Fruit fly (Drosophila melanogaster) whole organism, wandering third instar larva: Measurements from ENCODE around the gene cbt.

Experiments
- Abd-B ChIP-seq: fragments of >200 bp; optimal IDR thresholded peaks from 2 replicates; lab custom pipeline; 2017; ENCODE audit warnings: missing biosample characterization, missing genetic modification characterization
- CG32264 ChIP-seq: fragments of 200-800 bp; sonication (Bioruptor generic); optimal IDR thresholded peaks from 2 replicates; lab custom pipeline; 2016; ENCODE audit warnings: missing biosample characterization, missing genetic modification characterization
- CG9705 ChIP-seq: fragments of 200-800 bp; sonication (Bioruptor generic); optimal IDR thresholded peaks from 2 replicates; lab custom pipeline; 2018; ENCODE audit warnings: missing biosample characterization, mild to moderate bottlenecking, missing genetic modification characterization
- CrebA ChIP-seq: fragments of 200-800 bp; sonication (Bioruptor generic); optimal IDR thresholded peaks from 2 replicates; lab custom pipeline; 2016; ENCODE audit warnings: missing biosample characterization, mild to moderate bottlenecking, missing genetic modification characterization, borderline replicate concordance
- Dfd ChIP-seq: fragments of >200 bp; optimal IDR thresholded peaks from 2 replicates; lab custom pipeline; 2017; ENCODE audit warnings: missing biosample characterization, missing genetic modification characterization
- Dif ChIP-seq: fragments of 200-275, 200-300 bp; sonication (Bioruptor generic); optimal IDR thresholded peaks from 2 replicates; lab custom pipeline; 2018; ENCODE audit warnings: missing biosample characterization, missing genetic modification characterization; ENCODE audit not compliant: partially characterized antibody
- GATAd ChIP-seq: sonication (Bioruptor generic); optimal IDR thresholded peaks from 2 replicates; lab custom pipeline; 2016; ENCODE audit warnings: missing biosample characterization, missing genetic modification characterization
- HLH106 ChIP-seq: fragments of 200-800 bp; optimal IDR thresholded peaks from 3 replicates; lab custom pipeline; 2019; ENCODE audit warnings: missing biosample characterization, mild to moderate bottlenecking, missing genetic modification characterization, moderate library complexity
- Hnf4 ChIP-seq: fragments of 200-800 bp; sonication (Bioruptor generic); optimal IDR thresholded peaks from 2 replicates; lab custom pipeline; 2016; ENCODE audit warnings: missing biosample characterization, mild to moderate bottlenecking, missing genetic modification characterization
- Hr78 ChIP-seq: fragments of >200 bp; optimal IDR thresholded peaks from 2 replicates; lab custom pipeline; 2017; ENCODE audit warnings: missing biosample characterization, missing genetic modification characterization
- Hr83 ChIP-seq: fragments of 200-300 bp; sonication (Bioruptor generic); optimal IDR thresholded peaks from 2 replicates; lab custom pipeline; 2016; ENCODE audit warnings: missing biosample characterization, mild to moderate bottlenecking, missing genetic modification characterization, moderate library complexity; ENCODE audit not compliant: poor library complexity, severe bottlenecking
- Jra ChIP-seq: sonication (Bioruptor generic); optimal IDR thresholded peaks from 2 replicates; lab custom pipeline; 2016; ENCODE audit warnings: missing biosample characterization, missing genetic modification characterization
- Mio ChIP-seq: sonication (Bioruptor generic); optimal IDR thresholded peaks from 2 replicates; lab custom pipeline; 2016; ENCODE audit warnings: missing biosample characterization, missing genetic modification characterization
- Myc ChIP-seq: fragments of >200 bp; optimal IDR thresholded peaks from 2 replicates; lab custom pipeline; 2017
- N ChIP-seq: fragments of >200 bp; optimal IDR thresholded peaks from 2 replicates; lab custom pipeline; 2018; ENCODE audit warnings: missing biosample characterization, missing external identifiers, missing genetic modification characterization
- OdsH ChIP-seq: fragments of 200-800 bp; sonication (Bioruptor generic); optimal IDR thresholded peaks from 2 replicates; lab custom pipeline; 2016; ENCODE audit warnings: missing biosample characterization, mild to moderate bottlenecking, missing genetic modification characterization
- Rel ChIP-seq, 2 experiments: fragments of 200-800 bp; sonication (Bioruptor generic) in 1 of 2; optimal IDR thresholded peaks; 2 replicates in 1 of 2; 3 replicates in 1 of 2; lab custom pipeline; 2016 to 2019; ENCODE audit warnings: mild to moderate bottlenecking in 2 of 2, missing biosample characterization in 2 of 2, missing genetic modification characterization in 2 of 2, moderate library complexity in 1 of 2
- Sp1 ChIP-seq: fragments of 200-800 bp; sonication (Bioruptor generic); optimal IDR thresholded peaks from 3 replicates; lab custom pipeline; 2019; ENCODE audit warnings: missing biosample characterization, mild to moderate bottlenecking, missing genetic modification characterization, moderate library complexity
- Vsx2 ChIP-seq: fragments of 200-300, 225-300 bp; sonication (Bioruptor generic); optimal IDR thresholded peaks from 2 replicates; lab custom pipeline; 2018; ENCODE audit warnings: missing biosample characterization, missing genetic modification characterization; ENCODE audit not compliant: partially characterized antibody
- br ChIP-seq: fragments of 200-800 bp; sonication (Bioruptor generic); optimal IDR thresholded peaks from 2 replicates; lab custom pipeline; 2016; ENCODE audit warnings: missing biosample characterization, missing genetic modification characterization
- brk ChIP-seq: fragments of 200-800 bp; sonication (Bioruptor generic); optimal IDR thresholded peaks from 2 replicates; lab custom pipeline; 2016; ENCODE audit warnings: missing biosample characterization, mild to moderate bottlenecking, missing genetic modification characterization
- dl ChIP-seq, 2 experiments: fragments of 175-275, 200-275 bp in 1 of 2; fragments of 200-275 bp in 1 of 2; sonication (Bioruptor generic); optimal IDR thresholded peaks; lab custom pipeline; 2018; ENCODE audit warnings: mild to moderate bottlenecking in 2 of 2, missing biosample characterization in 2 of 2, missing genetic modification characterization in 2 of 2, moderate library complexity in 2 of 2; ENCODE audit not compliant: partially characterized antibody in 2 of 2, insufficient read depth in 1 of 2
- dmrt93B ChIP-seq: fragments of 200-800 bp; sonication (Bioruptor generic); optimal IDR thresholded peaks from 2 replicates; lab custom pipeline; 2018; ENCODE audit warnings: missing biosample characterization, mild to moderate bottlenecking, missing genetic modification characterization
- dsf ChIP-seq: sonication (Bioruptor generic); optimal IDR thresholded peaks from 2 replicates; lab custom pipeline; 2016; ENCODE audit warnings: missing biosample characterization, missing genetic modification characterization, borderline replicate concordance
- ey ChIP-seq: fragments of 200-800 bp; sonication (Bioruptor generic); optimal IDR thresholded peaks from 2 replicates; lab custom pipeline; 2016; ENCODE audit warnings: missing biosample characterization, missing genetic modification characterization
- foxo ChIP-seq, 2 experiments: fragments of 200-800 bp; sonication (Bioruptor generic); optimal IDR thresholded peaks; 2 replicates in 1 of 2; 3 replicates in 1 of 2; lab custom pipeline; 2016 to 2017; ENCODE audit warnings: missing biosample characterization in 2 of 2, missing genetic modification characterization in 2 of 2
- fru ChIP-seq: fragments of 200-800 bp; sonication (Bioruptor generic); optimal IDR thresholded peaks from 3 replicates; lab custom pipeline; 2016; ENCODE audit warnings: missing biosample characterization, mild to moderate bottlenecking, missing genetic modification characterization
- h ChIP-seq: fragments of 200-800 bp; sonication (Bioruptor generic); optimal IDR thresholded peaks from 3 replicates; lab custom pipeline; 2016; ENCODE audit warnings: missing biosample characterization, mild to moderate bottlenecking, missing genetic modification characterization
- jim ChIP-seq: fragments of 175-275, 200-325 bp; sonication (Bioruptor generic); optimal IDR thresholded peaks from 2 replicates; lab custom pipeline; 2016; ENCODE audit warnings: missing biosample characterization, mild to moderate bottlenecking, missing genetic modification characterization
- lola ChIP-seq: fragments of >200 bp; optimal IDR thresholded peaks from 2 replicates; lab custom pipeline; 2017; ENCODE audit warnings: missing biosample characterization, missing genetic modification characterization
- pan ChIP-seq: fragments of >200 bp; optimal IDR thresholded peaks from 2 replicates; lab custom pipeline; 2017
- psq ChIP-seq: fragments of 200-800 bp; sonication (Bioruptor generic); optimal IDR thresholded peaks from 3 replicates; lab custom pipeline; 2017; ENCODE audit warnings: missing biosample characterization, mild to moderate bottlenecking, missing genetic modification characterization, moderate library complexity
- rgr ChIP-seq: fragments of 200-800 bp; sonication (Bioruptor generic); optimal IDR thresholded peaks from 3 replicates; lab custom pipeline; 2016; ENCODE audit warnings: missing biosample characterization, mild to moderate bottlenecking, missing genetic modification characterization
- sage ChIP-seq: fragments of 200-800 bp; sonication (Bioruptor generic); optimal IDR thresholded peaks from 2 replicates; lab custom pipeline; 2016; ENCODE audit warnings: missing biosample characterization, mild to moderate bottlenecking, missing genetic modification characterization
- sv ChIP-seq: fragments of 200-800 bp; sonication (Bioruptor generic); optimal IDR thresholded peaks from 3 replicates; lab custom pipeline; 2016; ENCODE audit warnings: missing biosample characterization, missing genetic modification characterization
- tai ChIP-seq: sonication (Bioruptor generic); optimal IDR thresholded peaks from 2 replicates; lab custom pipeline; 2016; ENCODE audit warnings: missing biosample characterization, missing genetic modification characterization
- usp ChIP-seq: fragments of >200 bp; optimal IDR thresholded peaks from 2 replicates; lab custom pipeline; 2017; ENCODE audit warnings: missing biosample characterization, missing genetic modification characterization
- woc ChIP-seq: sonication (Bioruptor generic); optimal IDR thresholded peaks from 2 replicates; lab custom pipeline; 2016; ENCODE audit warnings: missing biosample characterization, mild to moderate bottlenecking, missing genetic modification characterization

Gene cbt

dm6 chr2L:481757-482450 is 2.4 kb upstream of the cbt start (continued):
- no peak for TF ChIP-seq Jra (GFP tag; lab: Kevin White, UChicago)
- TF ChIP-seq jim (GFP tag; lab: Kevin White, UChicago): no peak
- no peak for TF ChIP-seq lola
- no peak for TF ChIP-seq tai (GFP tag; lab: Kevin White, UChicago)
- no peak for TF ChIP-seq Mio
- TF ChIP-seq h (GFP tag; lab: Kevin White, UChicago): peak; percentile 46
- no peak for TF ChIP-seq br (GFP tag; lab: Kevin White, UChicago)
- peak; percentile 66 for TF ChIP-seq rgr (GFP tag; lab: Kevin White, UChicago)
- no peak for TF ChIP-seq brk (GFP tag; lab: Kevin White, UChicago)
- peak; percentile 45 for TF ChIP-seq sv (GFP tag; lab: Kevin White, UChicago)
- TF ChIP-seq dl (GFP tag; optimal IDR thresholded peaks at IDR 0.05; lab: Kevin White, UChicago; ENCODE audit: insufficient read depth in 1 of 2, partially characterized antibody in 2 of 2): no peak
- TF ChIP-seq Sp1 (GFP tag; lab: Kevin White, UChicago): peak; percentile 4

dm6 chr2L:481400-481756 is 1.9 kb upstream of the cbt start:
- TF ChIP-seq rgr (GFP tag; lab: Kevin White, UChicago): no peak
- peak; percentile 47 for TF ChIP-seq Hr83 (GFP tag; lab: Kevin White, UChicago)
- TF ChIP-seq Rel (GFP tag; optimal IDR thresholded peaks at IDR 0.05; lab: Kevin White, UChicago): no peak
- peak; percentile 52 for TF ChIP-seq Rel (tag; optimal IDR thresholded peaks at IDR 0.05; lab: Kevin White, UChicago)

- TF ChIP-seq jim (GFP tag; lab: Kevin White, UChicago): peak; percentile 89
- peak; percentile 99 for TF ChIP-seq CG9705
- peak in 1 of 2 experiments; percentile 69 for TF ChIP-seq dl (GFP tag; optimal IDR thresholded peaks at IDR 0.05; lab: Kevin White, UChicago; ENCODE audit: insufficient read depth in 1 of 2, partially characterized antibody in 2 of 2)
- TF ChIP-seq OdsH (GFP tag; lab: Kevin White, UChicago): peak; percentile 100
- peak; percentile 31 for TF ChIP-seq usp (GFP tag; lab: Kevin White, UChicago)
- TF ChIP-seq Hr83 (GFP tag; lab: Kevin White, UChicago): peak; percentile 94
- TF ChIP-seq tai (GFP tag; lab: Kevin White, UChicago): peak; percentile 100
- TF ChIP-seq dsf (GFP tag; lab: Kevin White, UChicago): peak; percentile 99
- TF ChIP-seq sage (GFP tag; lab: Kevin White, UChicago): peak; percentile 99
- peak; percentile 100 for TF ChIP-seq psq (GFP tag; lab: Kevin White, UChicago)
- no peak for TF ChIP-seq Hr78 (GFP tag; lab: Kevin White, UChicago)
- TF ChIP-seq GATAd (GFP tag; lab: Kevin White, UChicago): peak; percentile 98
- peak; percentile 100 for TF ChIP-seq Sp1 (GFP tag; lab: Kevin White, UChicago)
- peak; percentile 100 for TF ChIP-seq CG32264 (GFP tag; lab: Kevin White, UChicago)
- TF ChIP-seq fru (GFP tag; lab: Kevin White, UChicago): peak; percentile 100
- peak; percentile 100 for TF ChIP-seq h (GFP tag; lab: Kevin White, UChicago)
- TF ChIP-seq Myc (lab: Kevin White, UChicago): no peak
- TF ChIP-seq Rel (GFP tag; optimal IDR thresholded peaks at IDR 0.05; lab: Kevin White, UChicago): peak; percentile 100
- peak; percentile 93 for TF ChIP-seq Rel (tag; optimal IDR thresholded peaks at IDR 0.05; lab: Kevin White, UChicago)
- TF ChIP-seq rgr (GFP tag; lab: Kevin White, UChicago): peak; percentile 100
- TF ChIP-seq Abd-B (GFP tag; lab: Kevin White, UChicago): no peak
- peak; percentile 100 for TF ChIP-seq sv (GFP tag; lab: Kevin White, UChicago)
- peak; percentile 100 for TF ChIP-seq woc (GFP tag; lab: Kevin White, UChicago)
- TF ChIP-seq CrebA (GFP tag; lab: Kevin White, UChicago): peak; percentile 99
- peak; percentile 98 for TF ChIP-seq Mio
- peak; percentile 99 for TF ChIP-seq Dfd (GFP tag; lab: Kevin White, UChicago)
- TF ChIP-seq dmrt93B (GFP tag; lab: Kevin White, UChicago): peak; percentile 100
- peak; percentile 100 for TF ChIP-seq Hnf4 (GFP tag; lab: Kevin White, UChicago)
- TF ChIP-seq lola: peak; percentile 41
- TF ChIP-seq ey (GFP tag; lab: Kevin White, UChicago): peak; percentile 100
- peak; percentile 100 for TF ChIP-seq br (GFP tag; lab: Kevin White, UChicago)
- TF ChIP-seq HLH106 (tag; lab: Kevin White, UChicago): peak; percentile 100
- peak; percentile 100 for TF ChIP-seq Jra (GFP tag; lab: Kevin White, UChicago)
- TF ChIP-seq Vsx2: no peak
- no peak for TF ChIP-seq N (GFP tag; lab: Kevin White, UChicago)
- peak; percentile 49 for TF ChIP-seq Dif (GFP tag; lab: Kevin White, UChicago)
- TF ChIP-seq brk (GFP tag; lab: Kevin White, UChicago): peak; percentile 99
- peak; percentile 94 for TF ChIP-seq pan
- peak; percentile 100 for TF ChIP-seq foxo (GFP tag; optimal IDR thresholded peaks at IDR 0.05; lab: Kevin White, UChicago)
These were observed 1.3 kb upstream of the cbt start for dm6 chr2L:480638-481399.
